Fruit fly (Drosophila melanogaster): ENCODE measurements around the gene CG31404.

dm6 chr3R:19369060-19369459 lies 6.8 kb downstream of the CG31404 start:
- TF ChIP-seq CG33017 (tag; optimal IDR thresholded peaks at IDR 0.05) (no peak), CG7101 (tag; optimal IDR thresholded peaks at IDR 0.05) (no peak), CG7045 (GFP tag; optimal IDR thresholded peaks at IDR 0.05) (no peak), Hr96 (GFP tag; optimal IDR thresholded peaks at IDR 0.05) (no peak), toe (GFP tag; optimal IDR thresholded peaks at IDR 0.05) (no peak)

All from whole organism, adult.